Fruit fly (Drosophila melanogaster) whole organism, prepupa: ENCODE results near the gene CG13449.

Experiments
- CG11762 ChIP-seq: fragments of 200-800 bp; sonication (Bioruptor generic); optimal IDR thresholded peaks from 3 replicates; lab custom pipeline; 2016; ENCODE audit warnings: missing biosample characterization, missing genetic modification characterization; ENCODE audit not compliant: insufficient read depth
- CG1621 ChIP-seq: fragments of 200-800 bp; sonication (Bioruptor generic); optimal IDR thresholded peaks from 3 replicates; lab custom pipeline; 2018; ENCODE audit warnings: missing biosample characterization, mild to moderate bottlenecking, missing genetic modification characterization
- CG6276 ChIP-seq: fragments of 200-800 bp; sonication (Bioruptor generic); optimal IDR thresholded peaks from 2 replicates; lab custom pipeline; 2017; ENCODE audit warnings: missing biosample characterization, mild to moderate bottlenecking, missing genetic modification characterization
- CG8632 ChIP-seq: fragments of 200-800 bp; sonication (Bioruptor generic); optimal IDR thresholded peaks from 3 replicates; lab custom pipeline; 2016; ENCODE audit warnings: missing biosample characterization, missing genetic modification characterization
- Lpt ChIP-seq: fragments of 200-800 bp; sonication (Bioruptor generic); optimal IDR thresholded peaks from 3 replicates; lab custom pipeline; 2016; ENCODE audit warnings: missing biosample characterization, missing genetic modification characterization
- eg ChIP-seq: fragments of 200-800 bp; sonication (Bioruptor generic); IDR thresholded peaks from 3 replicates; pipeline ENCODE4 v1.3.6; 2022; ENCODE audit warnings: missing biosample characterization, missing genetic modification characterization
- net ChIP-seq: fragments of 200-800 bp; sonication (Bioruptor generic); optimal IDR thresholded peaks from 3 replicates; lab custom pipeline; 2016; ENCODE audit warnings: missing biosample characterization, missing genetic modification characterization
- ss ChIP-seq, 2 experiments: fragments of 200-800 bp; sonication (Bioruptor generic); optimal IDR thresholded peaks; 2 replicates in 1 of 2; 3 replicates in 1 of 2; lab custom pipeline; 2017 to 2018; ENCODE audit warnings: mild to moderate bottlenecking in 2 of 2, missing biosample characterization in 2 of 2, missing genetic modification characterization in 2 of 2, moderate library complexity in 1 of 2

- TF ChIP-seq Lpt (GFP tag; lab: Kevin White, UChicago), result no peak
- no peak for TF ChIP-seq CG11762
- TF ChIP-seq eg, result no peak
- no peak for TF ChIP-seq ss (GFP tag; optimal IDR thresholded peaks at IDR 0.05; lab: Kevin White, UChicago)
- no peak for TF ChIP-seq net
- no peak for TF ChIP-seq CG8632
- TF ChIP-seq CG6276 (GFP tag; lab: Kevin White, UChicago), result no peak
- TF ChIP-seq CG1621, result no peak
These were observed 43.9 kb downstream of the CG13449 start for dm6 chr3L:15568748-15569147.
